Worm (Caenorhabditis elegans): ENCODE measurements around the gene dyf-17.

DNA sequence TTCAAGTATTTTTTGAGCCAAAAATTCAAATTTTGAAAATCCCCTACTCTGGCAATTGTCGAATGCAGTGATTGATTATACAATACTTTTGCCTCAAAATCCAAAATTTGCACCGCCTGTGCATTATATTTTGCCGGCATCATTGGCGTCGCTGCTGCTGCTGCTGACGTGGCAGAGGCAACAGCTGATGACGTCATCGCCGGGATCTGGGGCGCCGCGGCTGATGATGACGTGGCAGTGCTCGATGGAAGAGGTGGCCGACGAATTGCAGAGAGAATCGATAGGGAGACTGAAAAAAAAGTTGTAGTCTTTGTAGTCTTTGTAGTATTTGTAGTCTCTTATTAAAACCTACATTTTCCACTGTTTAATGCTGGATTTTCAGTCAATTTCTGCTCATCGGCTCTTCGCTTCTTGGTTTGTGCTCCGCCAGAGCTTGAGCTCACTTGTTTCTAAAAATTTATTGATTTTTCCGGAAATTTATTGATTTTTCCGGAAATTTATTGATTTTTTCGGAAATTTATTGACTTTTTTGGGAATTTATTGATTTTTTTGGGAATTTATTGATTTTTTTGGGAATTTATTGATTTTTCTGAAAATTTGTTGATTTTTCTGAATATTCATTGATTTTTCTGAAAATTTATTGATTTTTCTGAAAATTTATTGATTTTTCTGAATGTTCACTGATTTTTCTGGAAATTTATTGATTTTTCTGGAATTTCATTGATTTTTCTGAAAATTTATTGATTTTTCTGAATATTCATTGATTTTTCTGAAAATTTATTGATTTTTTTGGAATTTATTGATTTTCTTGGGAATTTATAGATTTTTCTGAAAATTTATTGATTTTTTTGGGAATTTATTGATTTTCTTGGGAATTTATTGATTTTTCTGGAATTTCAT lies 6.3 kb upstream of the dyf-17 start:
- TF ChIP-seq unc-62 (GFP tag; optimal IDR thresholded peaks at IDR 0.05) (no peak), ztf-11 (tag; optimal IDR thresholded peaks at IDR 0.05) (no peak), unc-39 (tag; optimal IDR thresholded peaks at IDR 0.05) (no peak), mep-1 (tag; optimal IDR thresholded peaks at IDR 0.05) (no peak), nhr-2 (tag; optimal IDR thresholded peaks at IDR 0.05) (no peak), elt-1 (tag; optimal IDR thresholded peaks at IDR 0.05; ENCODE audit: borderline replicate concordance, insufficient read depth) (no peak), blmp-1 (tag; optimal IDR thresholded peaks at IDR 0.05) (no peak), lsy-2 (tag; optimal IDR thresholded peaks at IDR 0.05) (no peak), snpc-4 (tag; optimal IDR thresholded peaks at IDR 0.05) (no peak), ces-1 (GFP tag; optimal IDR thresholded peaks at IDR 0.05) (no peak), cnd-1 (tag; optimal IDR thresholded peaks at IDR 0.05) (no peak), ceh-83 (GFP tag; optimal IDR thresholded peaks at IDR 0.05) (no peak), pha-4 (tag; optimal IDR thresholded peaks at IDR 0.05) (no peak), nhr-237 (tag; optimal IDR thresholded peaks at IDR 0.05) (no peak)
